Worm (Caenorhabditis elegans) whole organism, young adult: Measurements from ENCODE around the gene K03H6.4.
A peak's percentile ranks its signal among the peaks of the same experiment; 100 is the strongest.

ENCODE experiments used
- B0019.2 ChIP-seq: fragments of 200-800 bp; sonication (Bioruptor generic); conservative IDR thresholded peaks from 2 replicates; pipeline ENCODE4 v1.3.6; 2022; ENCODE audit warnings: missing genetic modification reagents, missing genetic modification characterization, missing compliant biosample characterization
- B0035.1 ChIP-seq: sonication (generic microtip); optimal IDR thresholded peaks from 2 replicates; lab custom pipeline; 2016; ENCODE audit warnings: missing genetic modification characterization, mild to moderate bottlenecking, missing compliant biosample characterization, missing genotype, missing genetic modification reagents
- C06A6.2 ChIP-seq: fragments of 200-800 bp; sonication (Bioruptor generic); conservative IDR thresholded peaks from 2 replicates; pipeline ENCODE4 v1.3.6; 2022; ENCODE audit warnings: missing genetic modification characterization, missing compliant biosample characterization
- F22D6.2 ChIP-seq: sonication (generic microtip); optimal IDR thresholded peaks from 2 replicates; lab custom pipeline; 2016; ENCODE audit warnings: mild to moderate bottlenecking, missing genetic modification characterization, missing compliant biosample characterization
- T26A5.8 ChIP-seq: sonication (generic microtip); optimal IDR thresholded peaks from 2 replicates; lab custom pipeline; 2016; ENCODE audit warnings: missing genetic modification characterization, missing compliant biosample characterization
- akir-1 ChIP-seq: fragments of 200-800 bp; sonication (Bioruptor generic); optimal IDR thresholded peaks from 2 replicates; lab custom pipeline; 2018; ENCODE audit warnings: mild to moderate bottlenecking, missing genetic modification characterization, moderate library complexity, missing compliant biosample characterization
- ama-1 ChIP-seq, 3 experiments: fragments of 150-350 bp in 1 of 3; sonication (generic microtip) in 2 of 3; optimal IDR thresholded peaks; 2 replicates each; lab custom pipeline; 2014 to 2018; ENCODE audit warnings: missing biosample characterization in 2 of 3, missing genetic modification characterization in 2 of 3, missing genetic modification reagents in 2 of 3
- aptf-2 ChIP-seq: fragments of 200-800 bp; sonication (Bioruptor generic); conservative IDR thresholded peaks from 2 replicates; pipeline ENCODE4 v1.3.6; 2022; ENCODE audit warnings: missing genetic modification reagents, missing genetic modification characterization, missing compliant biosample characterization
- atf-7 ChIP-seq: sonication (generic microtip); optimal IDR thresholded peaks from 2 replicates; lab custom pipeline; 2017; ENCODE audit warnings: mild to moderate bottlenecking, missing genetic modification characterization, missing compliant biosample characterization
- athp-1 ChIP-seq: sonication (generic microtip); optimal IDR thresholded peaks from 2 replicates; lab custom pipeline; 2017; ENCODE audit warnings: mild to moderate bottlenecking, missing genetic modification characterization, missing compliant biosample characterization
- attf-3 ChIP-seq: fragments of 200-800 bp; sonication (Bioruptor generic); conservative IDR thresholded peaks from 2 replicates; pipeline ENCODE4 v1.3.6; 2022; ENCODE audit warnings: missing genetic modification reagents, missing genetic modification characterization, missing compliant biosample characterization
- attf-6 ChIP-seq: fragments of 200-800 bp; sonication (Bioruptor generic); IDR thresholded peaks from 2 replicates; pipeline ENCODE4 v1.3.6; 2022; ENCODE audit warnings: missing genetic modification reagents, missing genetic modification characterization, missing compliant biosample characterization
- bed-1 ChIP-seq: fragments of 200-800 bp; sonication (Bioruptor generic); IDR thresholded peaks from 2 replicates; pipeline ENCODE4 v1.3.6; 2022; ENCODE audit warnings: missing genetic modification reagents, missing genetic modification characterization, missing compliant biosample characterization
- bed-2 ChIP-seq: fragments of 200-800 bp; sonication (Bioruptor generic); IDR thresholded peaks from 2 replicates; pipeline ENCODE4 v1.3.6; 2022; ENCODE audit warnings: missing genetic modification reagents, missing genetic modification characterization, missing compliant biosample characterization
- ceh-100 ChIP-seq: fragments of 200-800 bp; sonication (Bioruptor generic); IDR thresholded peaks from 2 replicates; pipeline ENCODE4 v1.3.6; 2022; ENCODE audit warnings: missing genetic modification reagents, missing genetic modification characterization, missing compliant biosample characterization
- ceh-27 ChIP-seq: fragments of 200-800 bp; sonication (Bioruptor generic); optimal IDR thresholded peaks from 2 replicates; lab custom pipeline; 2018; ENCODE audit warnings: mild to moderate bottlenecking, missing genetic modification characterization, moderate library complexity, missing compliant biosample characterization
- ceh-58 ChIP-seq: fragments of 200-800 bp; sonication (Bioruptor generic); IDR thresholded peaks from 2 replicates; pipeline ENCODE4 v1.3.6; 2022; ENCODE audit warnings: missing genetic modification characterization, missing compliant biosample characterization
- dox-1 ChIP-seq: fragments of 200-800 bp; sonication (Bioruptor generic); IDR thresholded peaks from 2 replicates; pipeline ENCODE4 v1.3.6; 2022; ENCODE audit warnings: missing genetic modification reagents, missing genetic modification characterization, missing compliant biosample characterization
- ekl-4 ChIP-seq: fragments of 200-800 bp; sonication (Bioruptor generic); IDR thresholded peaks from 2 replicates; pipeline ENCODE4 v1.3.6; 2022; ENCODE audit warnings: missing genetic modification reagents, missing genetic modification characterization, missing compliant biosample characterization
- fkh-3 ChIP-seq: sonication (generic microtip); optimal IDR thresholded peaks from 2 replicates; lab custom pipeline; 2016; ENCODE audit warnings: mild to moderate bottlenecking, missing genetic modification characterization, missing compliant biosample characterization
- let-526 ChIP-seq: fragments of 200-800 bp; sonication (Bioruptor generic); IDR thresholded peaks from 2 replicates; pipeline ENCODE4 v1.3.6; 2022; ENCODE audit warnings: missing genetic modification reagents, missing genetic modification characterization, missing compliant biosample characterization
- lin-40 ChIP-seq: sonication (generic microtip); optimal IDR thresholded peaks from 2 replicates; lab custom pipeline; 2016; ENCODE audit warnings: missing genetic modification characterization, mild to moderate bottlenecking, missing compliant biosample characterization, missing genotype, missing genetic modification reagents
- lin-54 ChIP-seq: fragments of 200-800 bp; sonication (Bioruptor generic); optimal IDR thresholded peaks from 2 replicates; lab custom pipeline; 2018; ENCODE audit warnings: mild to moderate bottlenecking, missing genetic modification characterization, missing compliant biosample characterization
- lir-1 ChIP-seq: fragments of 200-800 bp; sonication (Bioruptor generic); conservative IDR thresholded peaks from 2 replicates; pipeline ENCODE4 v1.3.6; 2022; ENCODE audit warnings: missing genetic modification reagents, missing genetic modification characterization, missing compliant biosample characterization
- lsl-1 ChIP-seq: fragments of 200-800 bp; sonication (Bioruptor generic); optimal IDR thresholded peaks from 2 replicates; lab custom pipeline; 2018; ENCODE audit warnings: mild to moderate bottlenecking, missing genetic modification characterization, moderate library complexity, missing compliant biosample characterization
- madf-10 ChIP-seq: sonication (generic microtip); optimal IDR thresholded peaks from 2 replicates; lab custom pipeline; 2016; ENCODE audit warnings: mild to moderate bottlenecking, missing genetic modification characterization, missing compliant biosample characterization
- madf-3 ChIP-seq: fragments of 200-800 bp; sonication (Bioruptor generic); IDR thresholded peaks from 2 replicates; pipeline ENCODE4 v1.3.6; 2022; ENCODE audit warnings: missing genetic modification reagents, missing genetic modification characterization, missing compliant biosample characterization
- madf-6 ChIP-seq: fragments of 200-800 bp; sonication (Bioruptor generic); IDR thresholded peaks from 2 replicates; pipeline ENCODE4 v1.3.6; 2022; ENCODE audit warnings: missing genetic modification reagents, missing genetic modification characterization, missing compliant biosample characterization
- mcd-1 ChIP-seq: fragments of 200-800 bp; sonication (Bioruptor generic); IDR thresholded peaks from 2 replicates; pipeline ENCODE4 v1.3.6; 2022; ENCODE audit warnings: missing genetic modification reagents, missing genetic modification characterization, missing compliant biosample characterization
- mel-28 ChIP-seq: sonication (generic microtip); optimal IDR thresholded peaks from 2 replicates; lab custom pipeline; 2016; ENCODE audit warnings: borderline replicate concordance, mild to moderate bottlenecking, missing genetic modification characterization, missing compliant biosample characterization
- nhr-120 ChIP-seq: fragments of 200-800 bp; sonication (Bioruptor generic); IDR thresholded peaks from 2 replicates; pipeline ENCODE4 v1.3.6; 2022; ENCODE audit warnings: missing genetic modification characterization, missing compliant biosample characterization
- nhr-80 ChIP-seq: sonication (generic microtip); optimal IDR thresholded peaks from 2 replicates; lab custom pipeline; 2016; ENCODE audit warnings: missing genetic modification characterization, missing compliant biosample characterization
- pbrm-1 ChIP-seq: fragments of 200-800 bp; sonication (Bioruptor generic); IDR thresholded peaks from 2 replicates; pipeline ENCODE4 v1.3.6; 2022; ENCODE audit warnings: missing genetic modification reagents, missing genetic modification characterization, missing compliant biosample characterization
- pha-4 ChIP-seq: fragments of 150-350 bp; sonication (generic microtip); optimal IDR thresholded peaks from 2 replicates; lab custom pipeline; 2014; ENCODE audit warnings: missing biosample characterization, missing genetic modification reagents, missing genetic modification characterization
- rcor-1 ChIP-seq: fragments of 200-800 bp; sonication (Bioruptor generic); IDR thresholded peaks from 2 replicates; pipeline ENCODE4 v1.3.6; 2022; ENCODE audit warnings: missing genetic modification reagents, missing genetic modification characterization, missing compliant biosample characterization
- rec-8 ChIP-seq, 2 experiments: sonication (generic microtip); optimal IDR thresholded peaks; 2 replicates each; lab custom pipeline; 2016; ENCODE audit warnings: mild to moderate bottlenecking in 2 of 2, missing genetic modification characterization in 2 of 2, missing genetic modification reagents in 2 of 2, missing genotype in 2 of 2, missing biosample characterization in 1 of 2, missing compliant biosample characterization in 1 of 2, moderate library complexity in 1 of 2
- repo-1 ChIP-seq: sonication (generic microtip); optimal IDR thresholded peaks from 2 replicates; lab custom pipeline; 2017; ENCODE audit warnings: mild to moderate bottlenecking, missing genetic modification characterization, missing compliant biosample characterization
- snpc-1.3 ChIP-seq: sonication (generic microtip); optimal IDR thresholded peaks from 2 replicates; lab custom pipeline; 2017; ENCODE audit warnings: missing genetic modification characterization, mild to moderate bottlenecking, missing compliant biosample characterization, antibody characterized with exemption, moderate library complexity, missing genotype, missing genetic modification reagents; ENCODE audit not compliant: insufficient read depth
- snpc-3.4 ChIP-seq: sonication (generic microtip); optimal IDR thresholded peaks from 2 replicates; lab custom pipeline; 2017; ENCODE audit warnings: missing genetic modification characterization, mild to moderate bottlenecking, missing compliant biosample characterization, antibody characterized with exemption, moderate library complexity, missing genotype, missing genetic modification reagents
- snpc-4 ChIP-seq, 5 experiments: fragments of 150-350 bp in 1 of 5; sonication (generic microtip) in 4 of 5; optimal IDR thresholded peaks; 2 replicates each; lab custom pipeline; 2014 to 2018; ENCODE audit warnings: missing genetic modification characterization in 5 of 5, missing biosample characterization in 3 of 5, antibody characterized with exemption in 2 of 5, mild to moderate bottlenecking in 2 of 5, missing compliant biosample characterization in 2 of 5, missing genotype in 2 of 5, moderate library complexity in 2 of 5, missing genetic modification reagents in 1 of 5
- somi-1 ChIP-seq: fragments of 200-800 bp; sonication (Bioruptor generic); optimal IDR thresholded peaks from 2 replicates; lab custom pipeline; 2018; ENCODE audit warnings: mild to moderate bottlenecking, missing genetic modification characterization, missing compliant biosample characterization
- tbp1 ChIP-seq: fragments of 200-800 bp; sonication (Bioruptor generic); optimal IDR thresholded peaks from 2 replicates; lab custom pipeline; 2018; ENCODE audit warnings: mild to moderate bottlenecking, missing genetic modification characterization, missing compliant biosample characterization
- tlf-1 ChIP-seq: fragments of 200-800 bp; sonication (Bioruptor generic); optimal IDR thresholded peaks from 2 replicates; lab custom pipeline; 2018; ENCODE audit warnings: mild to moderate bottlenecking, missing genetic modification characterization, missing compliant biosample characterization
- ztf-26 ChIP-seq: sonication (generic microtip); optimal IDR thresholded peaks from 2 replicates; lab custom pipeline; 2017; ENCODE audit warnings: missing genetic modification characterization, missing compliant biosample characterization

Gene K03H6.4

ce11 chrIV:1512944-1513343 is 8.2 kb downstream of the K03H6.4 start:
- no peak for TF ChIP-seq attf-3 (GFP tag; lab: Robert Waterston, UW)
- TF ChIP-seq madf-6 (GFP tag; lab: Robert Waterston, UW) = no peak
- TF ChIP-seq ztf-26 (tag; lab: Kevin White, UChicago) = no peak
- TF ChIP-seq rec-8 (tag; optimal IDR thresholded peaks at IDR 0.05; lab: Kevin White, UChicago) = no peak
- no peak for TF ChIP-seq bed-2 (GFP tag; lab: Robert Waterston, UW)
- no peak for TF ChIP-seq tbp1 (GFP tag; lab: Kevin White, UChicago)
- TF ChIP-seq pbrm-1 (GFP tag; lab: Robert Waterston, UW) = no peak
- no peak for TF ChIP-seq akir-1 (GFP tag; lab: Kevin White, UChicago)
- TF ChIP-seq madf-10 (tag; lab: Kevin White, UChicago) = no peak
- no peak for TF ChIP-seq snpc-3.4
- no peak for TF ChIP-seq mcd-1
- TF ChIP-seq lir-1 (GFP tag; lab: Robert Waterston, UW) = no peak
- TF ChIP-seq repo-1 (tag; lab: Kevin White, UChicago) = no peak
- no peak for TF ChIP-seq rcor-1 (GFP tag; lab: Robert Waterston, UW)

ce11 chrIV:1510241-1510640 is 10.9 kb downstream of the K03H6.4 start, which contains the start of gene txt-4:
Gene txt-4 (plus strand): TSS chrIV:1510564.
- TF ChIP-seq nhr-80 (tag; lab: Kevin White, UChicago) (peak; percentile 24), mel-28 (tag; lab: Kevin White, UChicago) (no peak), dox-1 (GFP tag; lab: Robert Waterston, UW) (no peak)

- TF ChIP-seq ceh-27 (GFP tag; lab: Kevin White, UChicago) = peak; percentile 49
- TF ChIP-seq somi-1 (GFP tag; lab: Kevin White, UChicago) = no peak
- no peak for TF ChIP-seq ceh-100 (GFP tag; lab: Robert Waterston, UW)
- no peak for TF ChIP-seq bed-1 (GFP tag; lab: Robert Waterston, UW)
- TF ChIP-seq madf-3 = no peak
- no peak for TF ChIP-seq pha-4 (tag; lab: Kevin White, UChicago)
- no peak for TF ChIP-seq C06A6.2 (GFP tag; lab: Robert Waterston, UW)
- no peak for TF ChIP-seq F22D6.2 (tag; lab: Kevin White, UChicago)
- TF ChIP-seq attf-6 (GFP tag; lab: Robert Waterston, UW) = no peak
- no peak for TF ChIP-seq B0019.2 (GFP tag; lab: Robert Waterston, UW)
- TF ChIP-seq B0035.1 (tag; lab: Kevin White, UChicago) = no peak
- no peak for TF ChIP-seq aptf-2 (GFP tag; lab: Robert Waterston, UW)
- peak; percentile 65 for TF ChIP-seq mcd-1
- no peak for TF ChIP-seq atf-7 (tag; lab: Kevin White, UChicago)
- no peak for TF ChIP-seq snpc-4 (GFP tag; optimal IDR thresholded peaks at IDR 0.05; lab: Kevin White, UChicago)
- TF ChIP-seq snpc-4 (tag; optimal IDR thresholded peaks at IDR 0.05; lab: Kevin White, UChicago) = peak in 1 of 4 experiments; percentile 24
- no peak for TF ChIP-seq T26A5.8 (tag; lab: Kevin White, UChicago)
- no peak for TF ChIP-seq fkh-3 (tag; lab: Kevin White, UChicago)
- TF ChIP-seq dox-1 (GFP tag; lab: Robert Waterston, UW) = peak; percentile 51
- TF ChIP-seq snpc-1.3 (tag; lab: Kevin White, UChicago) = no peak
- TF ChIP-seq lin-54 (GFP tag; lab: Kevin White, UChicago) = peak; percentile 22
- peak; percentile 34 for TF ChIP-seq lin-40 (tag; lab: Kevin White, UChicago)
- TF ChIP-seq let-526 = no peak
- TF ChIP-seq attf-3 (GFP tag; lab: Robert Waterston, UW) = no peak
- TF ChIP-seq athp-1 (tag; lab: Kevin White, UChicago) = peak; percentile 1
- TF ChIP-seq ceh-58 (GFP tag; lab: Robert Waterston, UW) = no peak
- no peak for TF ChIP-seq nhr-120 (GFP tag; lab: Robert Waterston, UW)
- no peak for TF ChIP-seq tlf-1
- no peak for TF ChIP-seq madf-10 (tag; lab: Kevin White, UChicago)
- no peak for TF ChIP-seq ekl-4 (GFP tag; lab: Robert Waterston, UW)
- TF ChIP-seq ama-1 (optimal IDR thresholded peaks at IDR 0.05; lab: Kevin White, UChicago) = no peak
- no peak for TF ChIP-seq ama-1 (GFP tag; optimal IDR thresholded peaks at IDR 0.05; lab: Kevin White, UChicago)
- no peak for TF ChIP-seq lsl-1
Observed at ce11 chrIV:1497448-1497847, 23.7 kb downstream of the K03H6.4 start, which contains the start of gene hxk-3. Gene hxk-3 (plus strand): TSS chrIV:1497626.
